Worm (Caenorhabditis elegans): ENCODE data around the gene nep-26.

nep-26 gene

DNA sequence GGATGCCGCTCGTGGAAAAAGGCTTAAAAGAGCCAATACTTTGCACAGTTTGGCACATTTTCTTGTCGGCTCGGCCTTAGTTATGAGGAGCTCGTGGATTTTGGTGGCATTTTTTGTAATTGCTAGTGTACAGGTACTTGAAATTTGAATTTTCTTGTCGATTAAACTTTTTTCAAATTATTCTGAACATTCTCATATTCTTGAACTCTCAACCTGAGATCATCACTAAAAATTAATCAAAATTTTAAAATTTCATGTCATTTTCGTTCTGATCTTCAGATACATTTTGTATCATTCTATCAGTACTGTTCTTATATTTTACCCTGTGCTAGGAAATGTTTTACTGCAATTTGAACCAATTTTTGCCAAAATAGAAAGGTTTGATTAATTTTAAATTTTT is 21.5 kb upstream of the nep-26 start, which contains the start of gene idpp-4:
idpp-4 (plus strand) TSS at position 51 of the 400 bp plus-strand sequence.
- TF ChIP-seq skn-1 (tag; optimal IDR thresholded peaks at IDR 0.05) (no peak), zag-1 (tag; optimal IDR thresholded peaks at IDR 0.05) (no peak), ztf-4 (tag; optimal IDR thresholded peaks at IDR 0.05) (no peak), nhr-23 (tag; optimal IDR thresholded peaks at IDR 0.05) (no peak), elt-3 (tag; optimal IDR thresholded peaks at IDR 0.05) (no peak), nhr-76 (tag; optimal IDR thresholded peaks at IDR 0.05) (no peak), unc-62 (GFP tag; optimal IDR thresholded peaks at IDR 0.05) (no peak), nhr-12 (tag; optimal IDR thresholded peaks at IDR 0.05) (no peak), hmg-11 (tag; optimal IDR thresholded peaks at IDR 0.05) (no peak), egl-5 (tag; optimal IDR thresholded peaks at IDR 0.05) (no peak), sea-2 (GFP tag; optimal IDR thresholded peaks at IDR 0.05) (no peak), lsy-12 (tag; optimal IDR thresholded peaks at IDR 0.05) (no peak), fkh-10 (GFP tag; optimal IDR thresholded peaks at IDR 0.05) (no peak), nhr-11 (tag; optimal IDR thresholded peaks at IDR 0.05) (no peak), nhr-43 (tag; optimal IDR thresholded peaks at IDR 0.05; ENCODE audit: poor library complexity, severe bottlenecking) (no peak), lin-15B (tag; optimal IDR thresholded peaks at IDR 0.05) (no peak), eor-1 (tag; optimal IDR thresholded peaks at IDR 0.05) (no peak), ZK546.5 (tag; optimal IDR thresholded peaks at IDR 0.05) (no peak), aly-2 (tag; optimal IDR thresholded peaks at IDR 0.05) (no peak), ztf-11 (tag; optimal IDR thresholded peaks at IDR 0.05) (no peak)

DNA sequence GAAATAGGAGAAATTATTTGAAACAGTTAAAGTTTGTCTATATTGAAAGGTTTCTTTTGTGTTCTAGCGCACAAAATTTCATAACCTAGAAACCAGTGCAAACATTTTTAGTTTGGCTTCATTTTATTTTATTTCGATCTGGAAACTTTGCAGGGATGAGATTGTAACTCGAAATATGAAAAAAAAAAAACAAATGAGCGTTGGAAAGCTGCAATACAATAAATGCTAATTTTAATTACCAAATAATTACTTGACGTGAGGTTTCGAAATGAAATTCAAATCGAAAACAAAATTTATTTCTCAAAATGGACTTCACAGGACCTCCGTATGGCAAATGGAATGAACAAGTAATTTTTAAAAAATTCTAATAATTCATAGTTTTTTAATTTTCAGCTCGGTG is 17.1 kb upstream of the nep-26 start, which contains the start of gene M02G9.4:
M02G9.4 (plus strand) TSS at position 301 of the 400 bp plus-strand sequence.
- TF ChIP-seq nhr-28 (tag; optimal IDR thresholded peaks at IDR 0.05) (no peak), unc-39 (tag; optimal IDR thresholded peaks at IDR 0.05) (no peak), mml-1 (tag; optimal IDR thresholded peaks at IDR 0.05) (no peak), ceh-28 (tag; optimal IDR thresholded peaks at IDR 0.05) (no peak), ztf-4 (tag; optimal IDR thresholded peaks at IDR 0.05) (no peak), nhr-12 (tag; optimal IDR thresholded peaks at IDR 0.05) (no peak), fos-1 (tag; optimal IDR thresholded peaks at IDR 0.05) (no peak), hmg-11 (tag; optimal IDR thresholded peaks at IDR 0.05) (no peak), ceh-16 (tag; optimal IDR thresholded peaks at IDR 0.05) (no peak), nhr-11 (tag; optimal IDR thresholded peaks at IDR 0.05) (no peak), ceh-82 (tag; optimal IDR thresholded peaks at IDR 0.05) (no peak)

DNA sequence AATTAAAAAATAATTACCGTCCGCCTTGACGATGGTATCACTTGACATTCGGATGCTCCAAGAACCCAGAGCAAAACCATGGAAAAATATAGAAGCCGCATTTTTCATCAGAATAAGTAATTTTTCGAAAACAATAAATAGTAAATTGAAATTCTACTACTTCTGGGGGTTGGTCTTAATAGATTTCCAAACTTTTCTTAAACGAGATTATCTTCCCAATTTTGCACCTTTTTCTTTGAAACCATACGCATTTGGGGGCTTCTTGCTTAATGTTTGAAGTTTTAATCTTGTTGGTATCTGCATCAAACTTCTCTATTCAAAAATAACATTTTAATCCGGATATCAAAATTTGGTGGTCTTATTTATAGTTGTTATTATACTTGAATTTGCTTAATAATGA is 16.2 kb upstream of the nep-26 start, which contains the start of gene gcy-5:
gcy-5 (minus strand) TSS at position 101 of the 400 bp plus-strand sequence.
- TF ChIP-seq tbx-2 (tag; optimal IDR thresholded peaks at IDR 0.05) (no peak), elt-3 (tag; optimal IDR thresholded peaks at IDR 0.05) (no peak), aly-2 (tag; optimal IDR thresholded peaks at IDR 0.05) (no peak), unc-39 (tag; optimal IDR thresholded peaks at IDR 0.05) (no peak), nhr-67 (tag; optimal IDR thresholded peaks at IDR 0.05) (no peak), nhr-43 (tag; optimal IDR thresholded peaks at IDR 0.05; ENCODE audit: poor library complexity, severe bottlenecking) (no peak), lsy-12 (tag; optimal IDR thresholded peaks at IDR 0.05) (no peak), daf-12 (tag; optimal IDR thresholded peaks at IDR 0.05) (no peak), sea-2 (GFP tag; optimal IDR thresholded peaks at IDR 0.05) (no peak)

DNA sequence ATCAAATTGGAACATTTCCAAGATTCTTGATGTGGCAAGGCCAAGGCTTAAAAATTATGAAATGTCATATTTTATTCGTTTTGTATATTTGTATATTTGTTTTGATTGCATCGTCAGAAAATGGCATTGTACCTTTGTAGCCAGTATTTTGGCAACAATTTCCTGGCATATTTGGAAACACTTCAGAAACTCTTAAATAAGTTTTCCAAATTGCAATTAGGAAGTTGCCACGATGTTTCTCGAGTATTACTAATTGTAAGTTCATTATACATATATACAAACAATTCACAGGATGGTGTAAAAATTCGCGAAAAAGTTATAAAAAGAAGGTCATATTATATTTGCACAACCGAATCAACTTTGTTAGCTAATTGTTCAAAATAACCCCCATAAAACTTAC is 15.3 kb upstream of the nep-26 start, which contains the start of gene idpp-8:
idpp-8 (plus strand) TSS at position 301 of the 400 bp plus-strand sequence.
- TF ChIP-seq nhr-237 (tag; optimal IDR thresholded peaks at IDR 0.05): no peak
- TF ChIP-seq aly-2 (tag; optimal IDR thresholded peaks at IDR 0.05): no peak
- no peak for TF ChIP-seq tbx-2 (tag; optimal IDR thresholded peaks at IDR 0.05)
- TF ChIP-seq egl-27 (tag; optimal IDR thresholded peaks at IDR 0.05): no peak
- no peak for TF ChIP-seq elt-3 (tag; optimal IDR thresholded peaks at IDR 0.05)
- TF ChIP-seq sea-2 (GFP tag; optimal IDR thresholded peaks at IDR 0.05): no peak
- no peak for TF ChIP-seq mml-1 (tag; optimal IDR thresholded peaks at IDR 0.05)
- TF ChIP-seq skn-1 (tag; optimal IDR thresholded peaks at IDR 0.05): no peak
- no peak for TF ChIP-seq egl-5 (tag; optimal IDR thresholded peaks at IDR 0.05)

DNA sequence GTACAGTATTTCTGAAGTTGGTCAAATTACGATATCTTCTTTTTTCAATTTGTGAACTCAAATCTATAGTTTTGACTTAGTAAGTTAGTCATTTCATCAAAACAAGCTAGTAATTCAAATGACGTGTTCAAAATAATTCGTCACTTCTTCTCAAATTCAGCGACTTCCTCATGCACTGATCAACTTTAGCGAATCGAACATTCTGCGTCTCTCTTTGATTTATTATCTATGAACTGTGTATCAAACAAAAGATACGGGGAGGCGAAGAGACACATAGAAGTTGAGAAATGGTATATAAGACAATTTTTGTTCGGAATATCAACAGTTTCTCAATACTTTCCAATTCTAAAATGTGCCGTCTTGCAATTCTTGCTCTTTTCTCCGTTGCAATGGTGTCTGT is 12.0 kb upstream of the nep-26 start, which contains the start of gene srlf-34:
srlf-34 (plus strand) TSS at position 321 of the 400 bp plus-strand sequence.
- peak; percentile 28 for TF ChIP-seq nhr-25 (tag; optimal IDR thresholded peaks at IDR 0.05)
- TF ChIP-seq R02D3.7 (tag; optimal IDR thresholded peaks at IDR 0.05): no peak

Data from whole organism, L3 larva.